Worm (Caenorhabditis elegans) whole organism, late embryonic: ENCODE results near the gene cnep-1.

Experiments
- C38D4.7 ChIP-seq: fragments of 200-800 bp; sonication (Bioruptor generic); optimal IDR thresholded peaks from 2 replicates; lab custom pipeline; 2018; ENCODE audit warnings: mild to moderate bottlenecking, missing genetic modification characterization, moderate library complexity, missing compliant biosample characterization
- F13H6.1 ChIP-seq: sonication (generic microtip); optimal IDR thresholded peaks from 2 replicates; lab custom pipeline; 2016; ENCODE audit warnings: missing genetic modification characterization, missing compliant biosample characterization
- K09A11.1 ChIP-seq: sonication (generic microtip); optimal IDR thresholded peaks from 2 replicates; lab custom pipeline; 2017; ENCODE audit warnings: antibody characterized with exemption, mild to moderate bottlenecking, missing genetic modification characterization, missing compliant biosample characterization; ENCODE audit not compliant: insufficient read depth
- T23F11.4 ChIP-seq: fragments of 200-800 bp; sonication (Bioruptor generic); optimal IDR thresholded peaks from 2 replicates; lab custom pipeline; 2018; ENCODE audit warnings: mild to moderate bottlenecking, missing genetic modification characterization, missing compliant biosample characterization
- Y22D7AL.16 ChIP-seq: sonication (generic microtip); optimal IDR thresholded peaks from 2 replicates; lab custom pipeline; 2016; ENCODE audit warnings: missing genetic modification characterization, missing compliant biosample characterization
- ahr-1 ChIP-seq: sonication (generic microtip); optimal IDR thresholded peaks from 2 replicates; lab custom pipeline; 2016; ENCODE audit warnings: missing genetic modification characterization, missing compliant biosample characterization
- ama-1 ChIP-seq: fragments of 150-350 bp; optimal IDR thresholded peaks from 2 replicates; lab custom pipeline; 2014
- ceh-14 ChIP-seq: sonication (generic microtip); optimal IDR thresholded peaks from 2 replicates; lab custom pipeline; 2016; ENCODE audit warnings: missing genotype, missing genetic modification characterization, missing compliant biosample characterization
- ceh-18 ChIP-seq: sonication (generic microtip); optimal IDR thresholded peaks from 2 replicates; lab custom pipeline; 2016; ENCODE audit warnings: missing genetic modification characterization, missing compliant biosample characterization
- ceh-2 ChIP-seq: sonication (generic microtip); optimal IDR thresholded peaks from 2 replicates; lab custom pipeline; 2016; ENCODE audit warnings: missing genotype, missing genetic modification characterization, missing compliant biosample characterization
- ceh-24 ChIP-seq: sonication (generic microtip); optimal IDR thresholded peaks from 2 replicates; lab custom pipeline; 2016; ENCODE audit warnings: mild to moderate bottlenecking, missing genetic modification characterization, missing compliant biosample characterization
- ceh-30 ChIP-seq: fragments of 150-350 bp; optimal IDR thresholded peaks from 2 replicates; lab custom pipeline; 2014; ENCODE audit warnings: missing biosample characterization, missing genetic modification characterization
- ceh-31 ChIP-seq: sonication (generic microtip); optimal IDR thresholded peaks from 2 replicates; lab custom pipeline; 2016; ENCODE audit warnings: missing genetic modification characterization, missing compliant biosample characterization
- ceh-45 ChIP-seq: fragments of 200-800 bp; sonication (Bioruptor generic); IDR thresholded peaks from 2 replicates; pipeline ENCODE4 v1.3.6; 2022; ENCODE audit warnings: missing genetic modification reagents, missing genetic modification characterization, missing compliant biosample characterization
- ceh-6 ChIP-seq: fragments of 200-800 bp; sonication (Bioruptor generic); optimal IDR thresholded peaks from 2 replicates; lab custom pipeline; 2018; ENCODE audit warnings: mild to moderate bottlenecking, missing genetic modification characterization, missing compliant biosample characterization
- che-1 ChIP-seq: sonication (generic microtip); optimal IDR thresholded peaks from 2 replicates; lab custom pipeline; 2016; ENCODE audit warnings: mild to moderate bottlenecking, missing genetic modification characterization, missing compliant biosample characterization
- dmd-4 ChIP-seq: sonication (generic microtip); optimal IDR thresholded peaks from 2 replicates; lab custom pipeline; 2016; ENCODE audit warnings: borderline replicate concordance, missing genetic modification characterization, missing compliant biosample characterization
- dve-1 ChIP-seq: sonication (generic microtip); optimal IDR thresholded peaks from 2 replicates; lab custom pipeline; 2017; ENCODE audit warnings: antibody characterized with exemption, mild to moderate bottlenecking, missing genetic modification characterization, missing compliant biosample characterization
- elt-2 ChIP-seq: sonication (generic microtip); optimal IDR thresholded peaks from 2 replicates; lab custom pipeline; 2016; ENCODE audit warnings: missing genetic modification reagents, missing genetic modification characterization, missing compliant biosample characterization
- fax-1 ChIP-seq: sonication (generic microtip); optimal IDR thresholded peaks from 2 replicates; lab custom pipeline; 2016; ENCODE audit warnings: missing genotype, missing genetic modification characterization, missing compliant biosample characterization
- fkh-10 ChIP-seq: fragments of 150-350 bp; optimal IDR thresholded peaks from 2 replicates; lab custom pipeline; 2014; ENCODE audit warnings: missing biosample characterization, missing genetic modification reagents, missing genetic modification characterization
- fkh-6 ChIP-seq: sonication (generic microtip); optimal IDR thresholded peaks from 2 replicates; lab custom pipeline; 2016; ENCODE audit warnings: missing genetic modification characterization, missing compliant biosample characterization
- gmeb-2 ChIP-seq: sonication (generic microtip); optimal IDR thresholded peaks from 2 replicates; lab custom pipeline; 2016; ENCODE audit warnings: missing genetic modification characterization, inconsistent platforms, missing compliant biosample characterization
- hlh-15 ChIP-seq: sonication (generic microtip); optimal IDR thresholded peaks from 2 replicates; lab custom pipeline; 2016; ENCODE audit warnings: missing genetic modification characterization, missing compliant biosample characterization
- hlh-30 ChIP-seq: sonication (generic microtip); optimal IDR thresholded peaks from 2 replicates; lab custom pipeline; 2017; ENCODE audit warnings: antibody characterized with exemption, missing genetic modification characterization, missing compliant biosample characterization; ENCODE audit not compliant: insufficient read depth
- hlh-6 ChIP-seq: sonication (generic microtip); optimal IDR thresholded peaks from 2 replicates; lab custom pipeline; 2016; ENCODE audit warnings: missing genotype, missing genetic modification characterization, missing compliant biosample characterization
- hlh-8 ChIP-seq: sonication (generic microtip); optimal IDR thresholded peaks from 2 replicates; lab custom pipeline; 2016; ENCODE audit warnings: missing genotype, missing genetic modification characterization, missing compliant biosample characterization
- lin-11 ChIP-seq: fragments of 200-800 bp; sonication (Bioruptor generic); optimal IDR thresholded peaks from 2 replicates; lab custom pipeline; 2018; ENCODE audit warnings: mild to moderate bottlenecking, missing genetic modification characterization, missing compliant biosample characterization
- madf-2 ChIP-seq: sonication (generic microtip); optimal IDR thresholded peaks from 2 replicates; lab custom pipeline; 2017; ENCODE audit warnings: missing genetic modification characterization, missing compliant biosample characterization
- mec-3 ChIP-seq: sonication (generic microtip); optimal IDR thresholded peaks from 2 replicates; lab custom pipeline; 2016; ENCODE audit warnings: borderline replicate concordance, missing genetic modification characterization, missing compliant biosample characterization
- nfya-1 ChIP-seq: sonication (generic microtip); optimal IDR thresholded peaks from 2 replicates; lab custom pipeline; 2017; ENCODE audit warnings: missing genetic modification characterization, mild to moderate bottlenecking, missing compliant biosample characterization, antibody characterized with exemption, moderate library complexity
- nhr-232 ChIP-seq: sonication (generic microtip); optimal IDR thresholded peaks from 2 replicates; lab custom pipeline; 2016; ENCODE audit warnings: missing genetic modification characterization, missing compliant biosample characterization
- odd-2 ChIP-seq: sonication (generic microtip); optimal IDR thresholded peaks from 2 replicates; lab custom pipeline; 2017; ENCODE audit warnings: antibody characterized with exemption, mild to moderate bottlenecking, missing genetic modification characterization, missing compliant biosample characterization
- pha-2 ChIP-seq: sonication (generic microtip); optimal IDR thresholded peaks from 2 replicates; lab custom pipeline; 2017; ENCODE audit warnings: mild to moderate bottlenecking, missing genetic modification characterization, missing compliant biosample characterization
- pha-4 ChIP-seq: fragments of 150-350 bp; optimal IDR thresholded peaks from 2 replicates; lab custom pipeline; 2018; ENCODE audit warnings: missing biosample characterization, missing genetic modification reagents, missing genetic modification characterization
- ref-2 ChIP-seq: sonication (generic microtip); optimal IDR thresholded peaks from 2 replicates; lab custom pipeline; 2016; ENCODE audit warnings: missing genetic modification characterization, missing compliant biosample characterization
- sdc-2 ChIP-seq: sonication (generic microtip); optimal IDR thresholded peaks from 2 replicates; lab custom pipeline; 2016; ENCODE audit warnings: missing genotype, missing genetic modification characterization, missing compliant biosample characterization
- sox-2 ChIP-seq: fragments of 200-800 bp; sonication (Bioruptor generic); IDR thresholded peaks from 2 replicates; pipeline ENCODE4 v1.3.6; 2022; ENCODE audit warnings: missing genetic modification reagents, missing genetic modification characterization, missing compliant biosample characterization
- syd-9 ChIP-seq: sonication (generic microtip); optimal IDR thresholded peaks from 2 replicates; lab custom pipeline; 2016; ENCODE audit warnings: mild to moderate bottlenecking, missing genetic modification characterization, moderate library complexity, missing compliant biosample characterization
- tbx-2 ChIP-seq: sonication (generic microtip); optimal IDR thresholded peaks from 2 replicates; lab custom pipeline; 2016; ENCODE audit warnings: missing genetic modification characterization, missing compliant biosample characterization
- tbx-7 ChIP-seq: sonication (generic microtip); optimal IDR thresholded peaks from 2 replicates; lab custom pipeline; 2016; ENCODE audit warnings: missing genotype, missing genetic modification characterization, missing compliant biosample characterization
- ttx-3 ChIP-seq: sonication (generic microtip); optimal IDR thresholded peaks from 2 replicates; lab custom pipeline; 2016; ENCODE audit warnings: missing genetic modification reagents, missing genetic modification characterization, missing compliant biosample characterization
- unc-3 ChIP-seq, 2 experiments: fragments of 200-800 bp in 1 of 2; sonication (Bioruptor generic) in 1 of 2; sonication (generic microtip) in 1 of 2; conservative IDR thresholded peaks in 1 of 2; optimal IDR thresholded peaks in 1 of 2; 2 replicates each; pipeline versions ENCODE4 v1.3.6 to Lab custom; 2016 to 2022; ENCODE audit warnings: missing compliant biosample characterization in 2 of 2, missing genetic modification characterization in 2 of 2, missing genetic modification reagents in 1 of 2
- zip-5 ChIP-seq: sonication (generic microtip); optimal IDR thresholded peaks from 2 replicates; lab custom pipeline; 2016; ENCODE audit warnings: missing genetic modification characterization, missing compliant biosample characterization
- ztf-16 ChIP-seq: sonication (generic microtip); optimal IDR thresholded peaks from 2 replicates; lab custom pipeline; 2017; ENCODE audit warnings: missing genetic modification characterization, missing compliant biosample characterization

Gene cnep-1

DNA sequence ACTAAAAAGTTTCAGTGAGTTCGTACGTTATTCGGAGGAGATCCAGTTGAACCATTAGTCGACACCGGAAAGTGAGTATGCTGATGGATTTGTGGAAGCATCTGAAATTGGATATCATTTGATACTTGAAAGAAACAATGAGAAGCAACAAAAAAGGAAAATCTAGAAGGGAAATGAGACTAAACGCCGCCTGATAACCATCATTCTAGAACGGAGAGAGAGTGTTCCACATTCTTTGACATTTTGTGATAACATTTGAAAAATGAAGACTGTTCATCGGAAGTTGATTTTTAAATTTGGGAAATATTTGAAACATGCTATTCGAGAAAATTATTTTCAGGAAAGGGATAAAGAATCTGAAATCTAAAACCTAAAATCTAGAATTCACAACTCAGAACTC, 21.1 kb downstream of the cnep-1 start, which contains the start of gene npax-1:
Gene npax-1 (minus strand): TSS at position 101 of the 400 bp plus-strand sequence.
- TF ChIP-seq tbx-7 (no peak), syd-9 (tag; lab: Kevin White, UChicago) (no peak), hlh-8 (tag; lab: Kevin White, UChicago) (no peak), madf-2 (tag; lab: Kevin White, UChicago) (no peak), dmd-4 (tag; lab: Kevin White, UChicago) (no peak), ceh-31 (tag; lab: Kevin White, UChicago) (no peak), pha-2 (no peak), hlh-15 (tag; lab: Kevin White, UChicago) (no peak), ama-1 (lab: Kevin White, UChicago) (no peak), ceh-6 (GFP tag; lab: Kevin White, UChicago) (no peak), nfya-1 (tag; lab: Kevin White, UChicago) (no peak), odd-2 (tag; lab: Kevin White, UChicago) (no peak), mec-3 (tag; lab: Kevin White, UChicago) (no peak), pha-4 (tag; lab: Kevin White, UChicago) (no peak), gmeb-2 (no peak), ceh-45 (no peak), ref-2 (tag; lab: Kevin White, UChicago) (no peak), ztf-16 (tag; lab: Kevin White, UChicago) (no peak), F13H6.1 (tag; lab: Kevin White, UChicago) (no peak), fkh-10 (no peak)

DNA sequence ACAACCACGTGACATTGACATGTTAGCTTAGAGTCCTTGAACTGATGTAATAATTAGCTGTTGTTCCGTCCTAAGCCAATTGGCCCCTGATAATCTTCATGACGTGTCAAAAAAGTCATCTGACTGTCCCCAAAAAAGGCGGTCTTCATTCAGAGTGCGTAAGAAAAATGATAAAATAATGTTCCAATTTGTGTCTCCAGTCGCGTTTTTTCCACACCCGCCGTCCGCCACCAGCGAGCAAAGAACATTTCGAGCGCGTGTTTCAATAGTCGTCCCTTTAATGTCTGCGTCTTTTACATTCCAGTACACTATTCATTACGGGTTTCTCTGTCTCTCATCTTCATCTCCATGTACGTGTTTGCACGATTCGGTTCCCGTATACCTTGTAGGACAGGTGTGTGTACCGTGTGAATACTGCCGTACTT, 27.3 kb downstream of the cnep-1 start:
- peak; percentile 15 for TF ChIP-seq ceh-18
- peak; percentile 36 for TF ChIP-seq elt-2 (tag; lab: Kevin White, UChicago)
- TF ChIP-seq dve-1: peak; percentile 7
- peak; percentile 3 for TF ChIP-seq nfya-1 (tag; lab: Kevin White, UChicago)
- TF ChIP-seq hlh-30: peak; percentile 63
- no peak for TF ChIP-seq ama-1 (lab: Kevin White, UChicago)
- TF ChIP-seq hlh-6 (tag; lab: Kevin White, UChicago): no peak
- TF ChIP-seq ztf-16 (tag; lab: Kevin White, UChicago): no peak
- TF ChIP-seq zip-5 (tag; lab: Kevin White, UChicago): no peak
- TF ChIP-seq ceh-31 (tag; lab: Kevin White, UChicago): peak; percentile 17
- TF ChIP-seq tbx-2 (tag; lab: Kevin White, UChicago): peak; percentile 58

ce11 chrII:7338995-7339394, 28.8 kb downstream of the cnep-1 start, which contains the start of gene nhr-21:
Gene nhr-21 (plus strand): TSS chrII:7339229.
- TF ChIP-seq ztf-16 (tag; lab: Kevin White, UChicago) (no peak), ceh-45 (no peak), nhr-232 (no peak), ceh-6 (GFP tag; lab: Kevin White, UChicago) (no peak), fax-1 (tag; lab: Kevin White, UChicago) (no peak), K09A11.1 (no peak), Y22D7AL.16 (no peak), fkh-10 (no peak)

ce11 chrII:7340703-7341102, 30.6 kb downstream of the cnep-1 start:
- TF ChIP-seq ceh-24 (no peak), ttx-3 (tag; lab: Kevin White, UChicago) (no peak), ahr-1 (tag; lab: Kevin White, UChicago) (no peak), dve-1 (no peak), tbx-2 (tag; lab: Kevin White, UChicago) (no peak), ceh-2 (tag; lab: Kevin White, UChicago) (no peak), ceh-14 (no peak), fkh-6 (tag; lab: Kevin White, UChicago) (no peak), T23F11.4 (GFP tag; lab: Kevin White, UChicago) (no peak), lin-11 (tag; lab: Kevin White, UChicago) (no peak), C38D4.7 (GFP tag; lab: Kevin White, UChicago) (no peak), ceh-30 (tag; lab: Kevin White, UChicago) (no peak), tbx-7 (no peak), sox-2 (GFP tag; lab: Robert Waterston, UW) (no peak), ama-1 (lab: Kevin White, UChicago) (no peak), sdc-2 (tag; lab: Kevin White, UChicago) (no peak), hlh-15 (tag; lab: Kevin White, UChicago) (no peak), ztf-16 (tag; lab: Kevin White, UChicago) (no peak), unc-3 (GFP tag; conservative IDR thresholded peaks at IDR 0.05; lab: Robert Waterston, UW) (no peak), unc-3 (tag; optimal IDR thresholded peaks at IDR 0.05; lab: Kevin White, UChicago) (no peak), che-1 (tag; lab: Kevin White, UChicago) (no peak)
